Worm (Caenorhabditis elegans) whole organism, midembryonic: ENCODE measurements around the gene cmk-1.

Source experiments
- T22C8.4 ChIP-seq: fragments of 200-800 bp; sonication (Bioruptor generic); IDR thresholded peaks from 2 replicates; pipeline ENCODE4 v1.3.6; 2022; ENCODE audit warnings: missing genetic modification characterization, missing compliant biosample characterization
- cog-1 ChIP-seq: sonication (generic microtip); optimal IDR thresholded peaks from 2 replicates; lab custom pipeline; 2016; ENCODE audit warnings: missing genetic modification characterization, missing compliant biosample characterization
- flt-1 ChIP-seq: fragments of 200-800 bp; sonication (Bioruptor generic); IDR thresholded peaks from 2 replicates; pipeline ENCODE4 v1.3.6; 2022; ENCODE audit warnings: missing genetic modification characterization, missing compliant biosample characterization
- klf-2 ChIP-seq: fragments of 200-800 bp; sonication (Bioruptor generic); conservative IDR thresholded peaks from 2 replicates; pipeline ENCODE4 v1.3.6; 2022; ENCODE audit warnings: missing genetic modification reagents, missing genetic modification characterization, missing compliant biosample characterization
- med-1 ChIP-seq: sonication (generic microtip); optimal IDR thresholded peaks from 2 replicates; lab custom pipeline; 2017; ENCODE audit warnings: missing genetic modification characterization, mild to moderate bottlenecking, missing compliant biosample characterization, antibody characterized with exemption, missing genetic modification reagents; ENCODE audit not compliant: insufficient read depth
- ref-1 ChIP-seq: fragments of 200-800 bp; sonication (Bioruptor generic); conservative IDR thresholded peaks from 2 replicates; pipeline ENCODE4 v1.3.6; 2022; ENCODE audit warnings: missing genetic modification reagents, missing genetic modification characterization, missing compliant biosample characterization
- tab-1 ChIP-seq: fragments of 200-800 bp; sonication (Bioruptor generic); IDR thresholded peaks from 2 replicates; pipeline ENCODE4 v1.3.6; 2022; ENCODE audit warnings: missing genetic modification characterization, missing compliant biosample characterization
- ztf-23 ChIP-seq: fragments of 200-800 bp; sonication (Bioruptor generic); IDR thresholded peaks from 2 replicates; pipeline ENCODE4 v1.3.6; 2022; ENCODE audit warnings: missing genetic modification reagents, missing genetic modification characterization, missing compliant biosample characterization
- ztf-29 ChIP-seq: fragments of 200-800 bp; sonication (Bioruptor generic); IDR thresholded peaks from 2 replicates; pipeline ENCODE4 v1.3.6; 2022; ENCODE audit warnings: missing genetic modification reagents, missing genetic modification characterization, missing compliant biosample characterization

The cmk-1 gene

DNA sequence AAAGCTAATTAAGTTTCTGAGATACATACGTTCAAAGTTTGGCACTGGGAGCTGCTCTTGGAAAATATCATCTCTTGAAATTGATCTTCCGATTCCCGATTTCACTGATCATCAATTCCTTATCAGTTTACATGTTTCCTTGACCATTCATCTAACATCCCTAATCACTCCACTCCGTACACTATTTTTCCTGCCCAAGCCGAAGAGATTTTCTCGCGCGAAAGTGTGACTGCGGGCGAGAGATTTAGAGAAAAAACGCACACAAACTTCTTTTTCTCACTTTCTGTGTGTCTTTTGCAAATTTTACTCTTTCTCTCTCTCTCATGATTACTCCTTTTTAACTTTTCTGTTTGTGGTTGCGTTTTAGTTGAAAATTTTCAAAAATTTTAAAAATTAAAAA is 12.9 kb downstream of the cmk-1 start:
- no peak for TF ChIP-seq med-1
- TF ChIP-seq ref-1: no peak
- no peak for TF ChIP-seq klf-2 (GFP tag; lab: Robert Waterston, UW)
- peak; percentile 19; the same call in 1 of the 2 replicates for TF ChIP-seq ztf-29

- TF ChIP-seq cog-1 (no peak), ztf-29 (no peak), ref-1 (no peak), ztf-23 (GFP tag; lab: Robert Waterston, UW) (no peak), T22C8.4 (no peak), tab-1 (GFP tag; lab: Robert Waterston, UW) (no peak), klf-2 (GFP tag; lab: Robert Waterston, UW) (no peak), med-1 (no peak), flt-1 (no peak)
Observed at ce11 chrIV:1838583-1838982, 14.3 kb downstream of the cmk-1 start.

- TF ChIP-seq ref-1 (no peak), ztf-23 (GFP tag; lab: Robert Waterston, UW) (0 out of 2 replicates have a peak, but pooled peaks have one; percentile 40)
Observed at ce11 chrIV:1842314-1842713, 18.0 kb downstream of the cmk-1 start.

ce11 chrIV:1843611-1844010 is 19.3 kb downstream of the cmk-1 start:
- TF ChIP-seq ztf-23 (GFP tag; lab: Robert Waterston, UW) (no peak), ref-1 (no peak), tab-1 (GFP tag; lab: Robert Waterston, UW) (no peak), ztf-29 (no peak), med-1 (no peak), klf-2 (GFP tag; lab: Robert Waterston, UW) (no peak), T22C8.4 (no peak), cog-1 (no peak), flt-1 (no peak)

ce11 chrIV:1844624-1845023 is 20.3 kb downstream of the cmk-1 start:
- TF ChIP-seq T22C8.4 (no peak), ztf-23 (GFP tag; lab: Robert Waterston, UW) (no peak), med-1 (no peak), ztf-29 (no peak), flt-1 (no peak), tab-1 (GFP tag; lab: Robert Waterston, UW) (no peak), klf-2 (GFP tag; lab: Robert Waterston, UW) (no peak), ref-1 (no peak), cog-1 (no peak)

DNA sequence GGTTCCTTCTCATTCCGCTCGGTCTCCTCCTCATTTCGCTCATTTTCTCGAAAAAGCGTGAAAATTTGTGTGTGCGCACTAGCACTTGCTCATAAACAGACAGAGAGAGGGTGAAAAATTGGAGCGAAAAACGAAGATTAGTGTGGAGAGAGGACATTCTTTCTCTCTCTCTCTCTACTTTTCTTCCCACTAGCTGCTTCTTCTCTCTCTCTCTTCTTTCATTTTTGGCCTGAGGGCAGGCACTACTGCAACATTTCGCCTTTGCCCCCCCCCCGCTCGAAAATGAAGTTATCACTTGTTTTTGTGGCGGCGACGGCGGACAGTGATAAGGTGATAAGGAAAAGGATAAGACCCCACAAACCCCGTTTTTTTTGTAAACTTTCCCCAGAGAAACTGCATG is 20.8 kb downstream of the cmk-1 start:
- TF ChIP-seq cog-1 (no peak), ztf-23 (GFP tag; lab: Robert Waterston, UW) (no peak), med-1 (no peak), ref-1 (no peak), flt-1 (no peak), klf-2 (GFP tag; lab: Robert Waterston, UW) (no peak), ztf-29 (no peak), tab-1 (GFP tag; lab: Robert Waterston, UW) (no peak), T22C8.4 (no peak)

ce11 chrIV:1846451-1846850 is 22.2 kb downstream of the cmk-1 start:
- TF ChIP-seq flt-1: no peak
- no peak for TF ChIP-seq cog-1
- TF ChIP-seq T22C8.4: no peak
- TF ChIP-seq klf-2 (GFP tag; lab: Robert Waterston, UW): no peak
- no peak for TF ChIP-seq ref-1
- TF ChIP-seq med-1: no peak

DNA sequence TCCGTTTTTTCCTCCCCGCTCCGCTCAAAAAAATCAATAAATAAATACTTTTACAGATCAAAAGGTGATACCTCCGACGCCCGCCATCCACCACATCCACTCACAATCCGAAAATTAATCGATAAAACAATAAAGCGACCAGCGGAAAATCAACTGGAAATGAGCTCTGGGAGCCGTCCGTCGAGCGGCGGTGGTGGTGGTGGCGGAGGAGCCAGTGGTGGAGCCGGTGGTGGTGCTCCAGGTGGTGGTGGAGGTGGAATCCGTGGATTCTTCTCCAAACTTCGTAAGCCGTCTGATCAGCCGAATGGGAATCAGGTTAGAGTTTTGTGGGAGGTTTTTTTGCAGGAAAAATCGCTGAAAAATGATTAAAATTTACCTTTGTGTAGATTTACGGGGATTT is 23.6 kb downstream of the cmk-1 start, which contains the start of gene egl-4:
TSS of gene egl-4 (plus strand) at position 160 of the 400 bp plus-strand sequence.
- TF ChIP-seq ref-1 (no peak), T22C8.4 (no peak), ztf-29 (no peak), cog-1 (no peak), tab-1 (GFP tag; lab: Robert Waterston, UW) (no peak), med-1 (no peak), ztf-23 (GFP tag; lab: Robert Waterston, UW) (no peak), klf-2 (GFP tag; lab: Robert Waterston, UW) (no peak)

- no peak for TF ChIP-seq T22C8.4
- TF ChIP-seq flt-1: 0 out of 2 replicates have a peak, but pooled peaks have one; percentile 50
Observed at ce11 chrIV:1853934-1854438, 29.7 kb downstream of the cmk-1 start.

ce11 chrIV:1857866-1858271 is 33.6 kb downstream of the cmk-1 start:
- TF ChIP-seq ref-1: no peak
- TF ChIP-seq tab-1 (GFP tag; lab: Robert Waterston, UW): no peak
- no peak for TF ChIP-seq flt-1
- TF ChIP-seq ztf-23 (GFP tag; lab: Robert Waterston, UW): no peak
- no peak for TF ChIP-seq T22C8.4
- TF ChIP-seq klf-2 (GFP tag; lab: Robert Waterston, UW): no peak
- no peak for TF ChIP-seq med-1
- TF ChIP-seq cog-1: no peak
- no peak for TF ChIP-seq ztf-29

- TF ChIP-seq med-1 (no peak), ztf-23 (GFP tag; lab: Robert Waterston, UW) (no peak), tab-1 (GFP tag; lab: Robert Waterston, UW) (no peak), klf-2 (GFP tag; lab: Robert Waterston, UW) (no peak), flt-1 (no peak)
Observed at ce11 chrIV:1859365-1859982, 35.2 kb downstream of the cmk-1 start.

DNA sequence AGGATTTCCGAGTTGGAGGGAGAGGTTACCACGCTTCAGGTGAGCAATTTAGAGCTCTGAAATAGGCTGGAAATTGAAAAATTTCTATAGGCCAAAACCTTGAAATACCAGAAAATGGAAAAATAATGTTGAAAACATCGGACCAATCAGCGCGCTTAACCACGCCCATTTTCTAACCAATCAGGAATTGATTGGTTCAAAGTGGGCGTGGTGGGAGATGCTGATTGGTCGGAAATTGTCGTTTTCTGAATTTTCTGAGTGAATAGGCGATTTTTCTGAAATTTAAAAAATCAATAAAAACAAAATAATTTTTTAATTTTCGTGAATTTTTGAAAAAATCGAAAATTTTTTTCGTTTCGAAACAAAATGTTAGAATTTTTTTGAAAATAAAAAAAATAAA is 36.7 kb downstream of the cmk-1 start:
- no peak for TF ChIP-seq klf-2 (GFP tag; lab: Robert Waterston, UW)
